Worm (Caenorhabditis elegans) whole organism, L2 larva: ENCODE data around the gene clec-54.

ENCODE experiments used
- R02D3.7 ChIP-seq: fragments of 150-350 bp; optimal IDR thresholded peaks from 2 replicates; lab custom pipeline; 2014; ENCODE audit warnings: missing biosample characterization, missing genetic modification characterization
- ama-1 ChIP-seq: fragments of 150-350 bp; optimal IDR thresholded peaks from 2 replicates; lab custom pipeline; 2018; ENCODE audit warnings: inconsistent platforms
- ceh-82 ChIP-seq: fragments of 150-350 bp; optimal IDR thresholded peaks from 2 replicates; lab custom pipeline; 2014; ENCODE audit warnings: missing biosample characterization, missing genetic modification characterization
- crh-2 ChIP-seq: sonication (generic microtip); optimal IDR thresholded peaks from 2 replicates; lab custom pipeline; 2017; ENCODE audit warnings: missing biosample characterization, missing genetic modification characterization
- dmd-4 ChIP-seq: sonication (generic microtip); optimal IDR thresholded peaks from 2 replicates; lab custom pipeline; 2017; ENCODE audit warnings: missing biosample characterization, missing genetic modification characterization
- elt-1 ChIP-seq: fragments of 150-350 bp; optimal IDR thresholded peaks from 2 replicates; lab custom pipeline; 2014; ENCODE audit warnings: missing biosample characterization, missing genetic modification characterization
- gmeb-1 ChIP-seq: fragments of 150-350 bp; optimal IDR thresholded peaks from 2 replicates; lab custom pipeline; 2014; ENCODE audit warnings: missing biosample characterization, missing genetic modification characterization
- lin-13 ChIP-seq: fragments of 150-350 bp; optimal IDR thresholded peaks from 2 replicates; lab custom pipeline; 2014; ENCODE audit warnings: missing biosample characterization, missing genetic modification reagents, missing genetic modification characterization
- nhr-237 ChIP-seq: fragments of 150-350 bp; optimal IDR thresholded peaks from 2 replicates; lab custom pipeline; 2014; ENCODE audit warnings: missing biosample characterization, missing genetic modification characterization
- peb-1 ChIP-seq: fragments of 150-350 bp; optimal IDR thresholded peaks from 2 replicates; lab custom pipeline; 2014; ENCODE audit warnings: missing biosample characterization, missing genetic modification characterization
- unc-62 ChIP-seq: fragments of 150-350 bp; optimal IDR thresholded peaks from 2 replicates; lab custom pipeline; 2014; ENCODE audit warnings: missing biosample characterization, missing genetic modification reagents, missing genetic modification characterization
- ztf-4 ChIP-seq: fragments of 150-350 bp; optimal IDR thresholded peaks from 2 replicates; lab custom pipeline; 2014; ENCODE audit warnings: missing biosample characterization, missing genetic modification characterization

DNA sequence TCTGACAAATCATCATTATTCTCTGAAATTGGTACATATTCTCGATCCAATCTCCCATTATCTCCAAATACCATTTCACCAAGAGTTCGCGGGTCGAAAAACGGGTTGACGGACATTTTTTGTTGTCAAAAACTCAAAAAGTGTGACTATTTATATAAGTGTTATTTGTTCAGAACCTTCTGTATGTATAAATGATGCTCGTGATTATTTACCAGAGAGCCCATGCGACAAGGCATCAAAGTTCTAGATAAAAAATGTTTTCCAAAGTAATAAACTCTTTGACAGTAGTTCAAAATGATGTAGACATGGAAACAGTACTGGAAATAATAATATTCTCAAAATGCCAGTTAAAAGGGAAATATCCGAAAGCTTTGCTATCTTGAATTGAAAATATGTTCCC is 14.1 kb upstream of the clec-54 start:
- TF ChIP-seq ama-1, result no peak
- no peak for TF ChIP-seq unc-62 (GFP tag; lab: Kevin White, UChicago)
- no peak for TF ChIP-seq dmd-4 (tag; lab: Kevin White, UChicago)
- no peak for TF ChIP-seq crh-2 (tag; lab: Kevin White, UChicago)
- no peak for TF ChIP-seq gmeb-1 (tag; lab: Kevin White, UChicago)
- TF ChIP-seq ztf-4 (tag; lab: Kevin White, UChicago), result no peak
- no peak for TF ChIP-seq peb-1
- no peak for TF ChIP-seq nhr-237
- TF ChIP-seq ceh-82 (tag; lab: Kevin White, UChicago), result no peak
- no peak for TF ChIP-seq R02D3.7 (tag; lab: Kevin White, UChicago)
- TF ChIP-seq elt-1 (tag; lab: Kevin White, UChicago), result no peak
- TF ChIP-seq lin-13, result no peak
